Worm (Caenorhabditis elegans): Measurements from ENCODE around the gene ceh-30.

DNA sequence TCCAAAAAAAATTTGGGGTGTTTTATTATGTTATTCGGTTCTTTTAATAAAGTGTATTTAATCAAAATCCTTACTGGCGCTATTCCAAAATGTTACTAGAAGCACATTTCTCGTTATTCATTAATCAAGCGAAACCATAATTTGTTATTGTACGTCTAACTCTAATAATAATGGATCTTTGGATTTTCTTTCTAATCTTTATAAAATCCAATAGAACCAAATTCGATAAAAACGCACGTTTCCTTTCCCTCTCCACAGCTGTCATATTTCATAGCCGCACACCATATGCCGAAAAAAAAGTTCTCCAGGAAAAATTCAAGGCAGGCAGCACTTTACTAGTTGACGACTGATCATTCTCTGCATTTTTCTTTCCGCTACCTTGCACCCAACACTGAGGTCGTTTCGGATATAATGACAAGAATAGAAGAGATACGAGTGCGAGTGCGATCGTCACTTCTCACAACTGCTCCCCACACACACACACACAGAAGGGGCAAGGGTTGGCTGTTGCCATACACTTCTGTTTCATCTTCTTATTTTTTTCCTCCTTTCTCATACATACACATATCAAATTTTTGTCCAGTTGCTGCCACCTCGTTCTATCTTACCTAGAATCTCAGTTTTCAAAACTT lies 39.7 kb upstream of the ceh-30 start:
- no peak for TF ChIP-seq med-1 (GFP tag; optimal IDR thresholded peaks at IDR 0.05; ENCODE audit: insufficient read depth)
- no peak for TF ChIP-seq cog-1 (tag; optimal IDR thresholded peaks at IDR 0.05)
- TF ChIP-seq tab-1 (GFP tag; IDR thresholded peaks at IDR 0.05), result no peak
- TF ChIP-seq flt-1 (GFP tag; IDR thresholded peaks at IDR 0.05), result no peak
- TF ChIP-seq T22C8.4 (GFP tag; IDR thresholded peaks at IDR 0.05), result no peak
- TF ChIP-seq ref-1 (GFP tag; conservative IDR thresholded peaks at IDR 0.05), result no peak
- TF ChIP-seq ztf-29 (GFP tag; IDR thresholded peaks at IDR 0.05), result no peak

All from whole organism, midembryonic.